Fruit fly (Drosophila melanogaster): ENCODE measurements around the gene Gyc32E.
A peak's percentile ranks its signal among the peaks of the same experiment; 100 is the strongest.

The Gyc32E gene

DNA sequence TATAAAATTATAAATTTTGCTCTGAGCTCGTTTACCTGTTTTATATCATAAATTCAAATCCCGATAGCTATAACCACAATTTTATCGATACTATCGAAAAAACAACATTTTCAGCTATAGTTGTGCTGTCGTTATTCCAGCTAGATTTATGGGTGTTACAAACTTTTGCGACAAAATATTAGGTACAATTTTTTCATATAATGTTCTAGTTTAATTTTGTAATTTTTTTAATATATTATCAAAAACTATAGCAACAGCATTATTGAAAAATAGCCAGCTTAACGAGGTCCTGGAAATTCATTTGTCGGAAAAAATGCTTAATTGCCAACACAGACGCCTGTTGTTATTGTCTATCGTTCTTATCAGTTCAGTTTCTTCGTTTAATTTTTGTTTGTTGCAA is 57.8 kb downstream of the Gyc32E start, which contains the start of gene Wdr59 (continued):
- TF ChIP-seq NK7.1 (GFP tag; optimal IDR thresholded peaks at IDR 0.05) = no peak
- no peak for TF ChIP-seq CG9215 (GFP tag; IDR thresholded peaks at IDR 0.05)
- TF ChIP-seq CG12071 (GFP tag; optimal IDR thresholded peaks at IDR 0.05) = no peak
- no peak for TF ChIP-seq unpg (GFP tag; optimal IDR thresholded peaks at IDR 0.05)
- TF ChIP-seq ATbp (GFP tag; optimal IDR thresholded peaks at IDR 0.05) = no peak
- peak; percentile 27 for TF ChIP-seq tin (GFP tag; optimal IDR thresholded peaks at IDR 0.05)
- TF ChIP-seq Hey (tag; optimal IDR thresholded peaks at IDR 0.05) = no peak
- TF ChIP-seq h (optimal IDR thresholded peaks at IDR 0.05) = no peak
- no peak for TF ChIP-seq gsb-n (tag; optimal IDR thresholded peaks at IDR 0.05)
- no peak for TF ChIP-seq CG7745 (tag; optimal IDR thresholded peaks at IDR 0.05)
- no peak for TF ChIP-seq nom (GFP tag; optimal IDR thresholded peaks at IDR 0.05)
- TF ChIP-seq ci (GFP tag; IDR thresholded peaks at IDR 0.05) = no peak
- TF ChIP-seq wdn (GFP tag; IDR thresholded peaks at IDR 0.05) = no peak
- no peak for TF ChIP-seq org-1 (GFP tag; optimal IDR thresholded peaks at IDR 0.05)
- peak; percentile 72 for TF ChIP-seq Dref (GFP tag; IDR thresholded peaks at IDR 0.05)
- TF ChIP-seq Ptx1 (GFP tag; IDR thresholded peaks at IDR 0.05) = 0 out of 2 replicates have a peak, but pooled peaks have one; percentile 20
- no peak for TF ChIP-seq chm (GFP tag; IDR thresholded peaks at IDR 0.05)
- TF ChIP-seq mirr (GFP tag; optimal IDR thresholded peaks at IDR 0.05) = no peak
- no peak for TF ChIP-seq pnt (GFP tag; optimal IDR thresholded peaks at IDR 0.05)
- peak; percentile 52 for TF ChIP-seq sna (GFP tag; IDR thresholded peaks at IDR 0.05; ENCODE audit: partially characterized antibody)
- peak; percentile 10 for TF ChIP-seq CG1233 (GFP tag; optimal IDR thresholded peaks at IDR 0.05)
- TF ChIP-seq eyg (GFP tag; optimal IDR thresholded peaks at IDR 0.05) = no peak
- TF ChIP-seq BEAF-32 (GFP tag; optimal IDR thresholded peaks at IDR 0.05) = peak; percentile 83
- TF ChIP-seq Poxn (GFP tag; IDR thresholded peaks at IDR 0.05) = no peak
- no peak for TF ChIP-seq D (optimal IDR thresholded peaks at IDR 0.05)
- TF ChIP-seq D (GFP tag; optimal IDR thresholded peaks at IDR 0.05) = no peak
- no peak for TF ChIP-seq sim (GFP tag; IDR thresholded peaks at IDR 0.05)
- no peak for TF ChIP-seq cwo (GFP tag; optimal IDR thresholded peaks at IDR 0.05)
- TF ChIP-seq ap (GFP tag; IDR thresholded peaks at IDR 0.05) = no peak
- no peak for TF ChIP-seq Camta (GFP tag; optimal IDR thresholded peaks at IDR 0.05)
- no peak for TF ChIP-seq Neu2 (GFP tag; optimal IDR thresholded peaks at IDR 0.05; ENCODE audit: borderline replicate concordance)
- TF ChIP-seq CG4820 (GFP tag; optimal IDR thresholded peaks at IDR 0.05) = no peak
- TF ChIP-seq gcm2 (GFP tag; optimal IDR thresholded peaks at IDR 0.05) = no peak
- TF ChIP-seq CG14014 (GFP tag; IDR thresholded peaks at IDR 0.05) = no peak
- no peak for TF ChIP-seq Ada2b (GFP tag; IDR thresholded peaks at IDR 0.05)
- no peak for TF ChIP-seq p53 (GFP tag; optimal IDR thresholded peaks at IDR 0.05)
- TF ChIP-seq Dll (GFP tag; IDR thresholded peaks at IDR 0.05; ENCODE audit: partially characterized antibody) = peak; percentile 89; the same call in 3 of the 4 replicates
- no peak for TF ChIP-seq CG3838 (GFP tag; optimal IDR thresholded peaks at IDR 0.05)
- TF ChIP-seq bowl (GFP tag; IDR thresholded peaks at IDR 0.05) = no peak
- TF ChIP-seq CG14965 (GFP tag; optimal IDR thresholded peaks at IDR 0.05; ENCODE audit: borderline replicate concordance) = no peak
- TF ChIP-seq CG18011 (GFP tag; optimal IDR thresholded peaks at IDR 0.05) = no peak
- TF ChIP-seq Optix (GFP tag; IDR thresholded peaks at IDR 0.05) = no peak
- TF ChIP-seq HLHmδ (GFP tag; optimal IDR thresholded peaks at IDR 0.05) = no peak
- no peak for TF ChIP-seq disco-r (GFP tag; optimal IDR thresholded peaks at IDR 0.05)
- TF ChIP-seq jing (GFP tag; optimal IDR thresholded peaks at IDR 0.05) = no peak
- TF ChIP-seq dati (GFP tag; IDR thresholded peaks at IDR 0.05) = no peak
- no peak for TF ChIP-seq dimm (GFP tag; IDR thresholded peaks at IDR 0.05)
- TF ChIP-seq CG15696 (tag; optimal IDR thresholded peaks at IDR 0.05) = peak; percentile 33
- no peak for TF ChIP-seq tap (tag; optimal IDR thresholded peaks at IDR 0.05)
- no peak for TF ChIP-seq B-H2 (GFP tag; optimal IDR thresholded peaks at IDR 0.05)
- TF ChIP-seq gt (GFP tag; IDR thresholded peaks at IDR 0.05) = no peak
- no peak for TF ChIP-seq CG17359 (tag; optimal IDR thresholded peaks at IDR 0.05)
- TF ChIP-seq CG9437 (GFP tag; optimal IDR thresholded peaks at IDR 0.05) = no peak

All from whole organism, embryonic.